Fruit fly (Drosophila melanogaster) S2 (cell line): ENCODE measurements around the gene CG8927.

Experiments
- CG8478 ChIP-seq: fragments of >200 bp; optimal IDR thresholded peaks from 2 replicates; lab custom pipeline; 2018
- CTCF ChIP-seq, 2 experiments: fragments of >200 bp; optimal IDR thresholded peaks; 2 replicates each; lab custom pipeline; 2018

DNA sequence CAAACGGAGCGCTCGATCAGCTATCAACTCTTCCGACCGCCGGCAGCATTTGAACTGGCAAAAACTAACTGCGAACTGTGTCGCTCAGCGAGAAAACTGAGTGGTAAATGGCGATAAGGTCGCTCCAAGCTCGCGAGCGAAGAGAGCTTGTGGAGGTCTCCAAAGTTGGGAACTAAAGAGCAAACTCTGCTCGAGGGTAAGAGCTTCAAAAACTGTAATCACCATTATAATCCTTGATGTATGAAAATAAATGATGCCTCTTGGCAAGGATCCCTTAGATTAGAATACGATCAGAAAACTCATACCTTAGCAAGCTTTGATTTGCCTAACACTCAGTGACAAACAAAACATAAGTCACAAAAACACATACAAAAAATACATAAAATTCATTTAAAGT is 22.2 kb downstream of the CG8927 start, which contains the start of the genes CG6126 and CG31287:
- TF ChIP-seq CG8478 (lab: Kevin White, UChicago) (no peak), CTCF (optimal IDR thresholded peaks at IDR 0.05; lab: Kevin White, UChicago) (no peak)
